Worm (Caenorhabditis elegans) whole organism, L1 larva: Measurements from ENCODE around the gene Y32G9A.2.

Experiments used
- C16A3.4 ChIP-seq: fragments of 150-350 bp; optimal IDR thresholded peaks from 2 replicates; lab custom pipeline; 2014; ENCODE audit warnings: missing biosample characterization, missing genetic modification characterization
- aly-2 ChIP-seq: fragments of 150-350 bp; optimal IDR thresholded peaks from 2 replicates; lab custom pipeline; 2014; ENCODE audit warnings: missing biosample characterization, missing genetic modification characterization
- ama-1 ChIP-seq: fragments of 150-350 bp; optimal IDR thresholded peaks from 2 replicates; lab custom pipeline; 2014
- ceh-82 ChIP-seq, 3 experiments: fragments of 150-350 bp in 1 of 3; sonication (generic microtip) in 2 of 3; optimal IDR thresholded peaks; 2 replicates each; lab custom pipeline; 2014 to 2017; ENCODE audit warnings: missing biosample characterization in 3 of 3, missing genetic modification characterization in 3 of 3
- ceh-90 ChIP-seq: sonication (generic microtip); optimal IDR thresholded peaks from 2 replicates; lab custom pipeline; 2016; ENCODE audit warnings: missing genetic modification characterization, missing compliant biosample characterization
- dpl-1 ChIP-seq, 3 experiments: fragments of 150-350 bp in 2 of 3; sonication (generic microtip) in 1 of 3; optimal IDR thresholded peaks; 2 replicates each; lab custom pipeline; 2014 to 2017; ENCODE audit warnings: missing biosample characterization in 3 of 3, missing genetic modification characterization in 3 of 3, missing genetic modification reagents in 3 of 3
- dsc-1 ChIP-seq: sonication (generic microtip); optimal IDR thresholded peaks from 2 replicates; lab custom pipeline; 2016; ENCODE audit warnings: mild to moderate bottlenecking, missing genetic modification characterization, missing compliant biosample characterization
- efl-1 ChIP-seq, 4 experiments: fragments of 150-350 bp; optimal IDR thresholded peaks in 3 of 4; peaks in 1 of 4; 1 replicate in 1 of 4; 2 replicates in 3 of 4; lab custom pipeline; 2014; ENCODE audit warnings: missing biosample characterization in 2 of 4, missing genetic modification characterization in 2 of 4, missing genetic modification reagents in 2 of 4
- egl-13 ChIP-seq: sonication (generic microtip); optimal IDR thresholded peaks from 2 replicates; lab custom pipeline; 2016; ENCODE audit warnings: missing genotype, missing genetic modification reagents, missing genetic modification characterization, missing compliant biosample characterization
- egl-27 ChIP-seq, 2 experiments: fragments of 150-350 bp in 1 of 2; sonication (generic microtip); optimal IDR thresholded peaks; 3 replicates each; lab custom pipeline; 2017 to 2018; ENCODE audit warnings: missing biosample characterization in 2 of 2, missing genetic modification characterization in 2 of 2, missing genetic modification reagents in 2 of 2
- elt-2 ChIP-seq: sonication (generic microtip); optimal IDR thresholded peaks from 2 replicates; lab custom pipeline; 2016; ENCODE audit warnings: missing genetic modification characterization, mild to moderate bottlenecking, inconsistent platforms, missing compliant biosample characterization, missing genetic modification reagents
- elt-3 ChIP-seq, 6 experiments: fragments of 150-350 bp in 1 of 6; sonication (generic microtip); optimal IDR thresholded peaks; 2 replicates each; lab custom pipeline; 2017 to 2018; ENCODE audit warnings: missing biosample characterization in 6 of 6, missing genetic modification characterization in 6 of 6, inconsistent platforms in 1 of 6
- ets-5 ChIP-seq: fragments of 200-800 bp; sonication (Bioruptor generic); IDR thresholded peaks from 2 replicates; pipeline ENCODE4 v1.3.6; 2022; ENCODE audit warnings: missing genetic modification characterization, missing compliant biosample characterization
- fkh-10 ChIP-seq: sonication (generic microtip); optimal IDR thresholded peaks from 2 replicates; lab custom pipeline; 2017; ENCODE audit warnings: missing biosample characterization, missing genetic modification reagents, missing genetic modification characterization
- fkh-4 ChIP-seq: sonication (generic microtip); optimal IDR thresholded peaks from 2 replicates; lab custom pipeline; 2016; ENCODE audit warnings: missing compliant biosample characterization, missing genetic modification characterization, borderline replicate concordance
- fos-1 ChIP-seq: fragments of 150-350 bp; optimal IDR thresholded peaks from 2 replicates; lab custom pipeline; 2014; ENCODE audit warnings: missing biosample characterization, missing genetic modification characterization
- grh-1 ChIP-seq: fragments of 200-800 bp; sonication (Bioruptor generic); IDR thresholded peaks from 2 replicates; pipeline ENCODE4 v1.3.6; 2022; ENCODE audit warnings: missing genetic modification reagents, missing genetic modification characterization, missing compliant biosample characterization
- hlh-17 ChIP-seq: fragments of 200-800 bp; sonication (Bioruptor generic); optimal IDR thresholded peaks from 2 replicates; lab custom pipeline; 2018; ENCODE audit warnings: missing genetic modification characterization, mild to moderate bottlenecking, missing compliant biosample characterization, moderate library complexity, borderline replicate concordance
- irx-1 ChIP-seq: sonication (generic microtip); optimal IDR thresholded peaks from 2 replicates; lab custom pipeline; 2016; ENCODE audit warnings: missing genetic modification characterization, missing compliant biosample characterization
- lin-15B ChIP-seq: fragments of 150-350 bp; sonication (generic microtip); optimal IDR thresholded peaks from 3 replicates; lab custom pipeline; 2014; ENCODE audit warnings: missing biosample characterization, missing genetic modification characterization
- lin-35 ChIP-seq, 2 experiments: fragments of 150-350 bp; optimal IDR thresholded peaks; 2 replicates each; lab custom pipeline; 2014; ENCODE audit warnings: missing biosample characterization in 2 of 2, missing genetic modification characterization in 2 of 2, missing genetic modification reagents in 2 of 2
- lin-39 ChIP-seq: fragments of 150-350 bp; optimal IDR thresholded peaks from 2 replicates; lab custom pipeline; 2014; ENCODE audit warnings: missing biosample characterization, missing genetic modification reagents, missing genetic modification characterization
- lir-3 ChIP-seq: sonication (generic microtip); optimal IDR thresholded peaks from 2 replicates; lab custom pipeline; 2016; ENCODE audit warnings: mild to moderate bottlenecking, missing genetic modification characterization, moderate library complexity, missing compliant biosample characterization; ENCODE audit not compliant: poor library complexity
- mab-9 ChIP-seq: fragments of 200-800 bp; sonication (Bioruptor generic); IDR thresholded peaks from 2 replicates; pipeline ENCODE4 v1.3.6; 2022; ENCODE audit warnings: missing genetic modification reagents, missing genetic modification characterization, missing compliant biosample characterization
- mdl-1 ChIP-seq, 2 experiments: fragments of 150-350 bp; optimal IDR thresholded peaks; 2 replicates each; lab custom pipeline; 2014 to 2017; ENCODE audit warnings: missing biosample characterization in 2 of 2, missing genetic modification characterization in 2 of 2, inconsistent platforms in 1 of 2
- mep-1 ChIP-seq: fragments of 150-350 bp; optimal IDR thresholded peaks from 2 replicates; lab custom pipeline; 2014; ENCODE audit warnings: missing biosample characterization, missing genetic modification characterization
- nhr-11 ChIP-seq: fragments of 150-350 bp; optimal IDR thresholded peaks from 2 replicates; lab custom pipeline; 2014; ENCODE audit warnings: missing biosample characterization, missing genetic modification characterization
- nhr-12 ChIP-seq: sonication (generic microtip); optimal IDR thresholded peaks from 2 replicates; lab custom pipeline; 2017; ENCODE audit warnings: missing biosample characterization, missing genetic modification characterization
- nhr-20 ChIP-seq: sonication (generic microtip); optimal IDR thresholded peaks from 2 replicates; lab custom pipeline; 2016; ENCODE audit warnings: mild to moderate bottlenecking, missing genetic modification characterization, missing compliant biosample characterization
- nhr-237 ChIP-seq: fragments of 150-350 bp; optimal IDR thresholded peaks from 2 replicates; lab custom pipeline; 2014; ENCODE audit warnings: missing biosample characterization, missing genetic modification characterization
- nhr-47 ChIP-seq: sonication (generic microtip); optimal IDR thresholded peaks from 2 replicates; lab custom pipeline; 2016; ENCODE audit warnings: mild to moderate bottlenecking, missing genetic modification characterization, moderate library complexity, missing compliant biosample characterization
- nhr-71 ChIP-seq: sonication (generic microtip); optimal IDR thresholded peaks from 2 replicates; lab custom pipeline; 2016; ENCODE audit warnings: mild to moderate bottlenecking, missing genetic modification characterization, moderate library complexity, missing compliant biosample characterization
- nhr-76 ChIP-seq: sonication (generic microtip); optimal IDR thresholded peaks from 2 replicates; lab custom pipeline; 2017; ENCODE audit warnings: missing biosample characterization, missing genetic modification characterization
- nhr-77 ChIP-seq: fragments of 150-350 bp; optimal IDR thresholded peaks from 2 replicates; lab custom pipeline; 2014; ENCODE audit warnings: missing biosample characterization, missing genetic modification characterization
- nhr-84 ChIP-seq: sonication (generic microtip); optimal IDR thresholded peaks from 2 replicates; lab custom pipeline; 2017; ENCODE audit warnings: missing biosample characterization, missing genetic modification characterization
- pag-3 ChIP-seq: sonication (generic microtip); optimal IDR thresholded peaks from 2 replicates; lab custom pipeline; 2017; ENCODE audit warnings: missing genetic modification characterization, mild to moderate bottlenecking, missing compliant biosample characterization, antibody characterized with exemption, borderline replicate concordance; ENCODE audit not compliant: insufficient read depth
- pax-3 ChIP-seq: fragments of 200-800 bp; sonication (Bioruptor generic); optimal IDR thresholded peaks from 2 replicates; lab custom pipeline; 2018; ENCODE audit warnings: mild to moderate bottlenecking, missing genetic modification characterization, moderate library complexity, missing compliant biosample characterization
- pqm-1 ChIP-seq: sonication (generic microtip); optimal IDR thresholded peaks from 3 replicates; lab custom pipeline; 2017; ENCODE audit warnings: missing biosample characterization, missing genetic modification characterization
- rnt-1 ChIP-seq: sonication (generic microtip); optimal IDR thresholded peaks from 2 replicates; lab custom pipeline; 2016; ENCODE audit warnings: mild to moderate bottlenecking, missing genetic modification characterization, moderate library complexity, missing compliant biosample characterization
- snpc-4 ChIP-seq: fragments of 150-350 bp; optimal IDR thresholded peaks from 2 replicates; lab custom pipeline; 2014; ENCODE audit warnings: missing biosample characterization, missing genetic modification characterization
- snu-23 ChIP-seq: sonication (generic microtip); optimal IDR thresholded peaks from 2 replicates; lab custom pipeline; 2016; ENCODE audit warnings: missing genetic modification characterization, missing compliant biosample characterization
- sox-4 ChIP-seq: sonication (generic microtip); optimal IDR thresholded peaks from 2 replicates; lab custom pipeline; 2016; ENCODE audit warnings: missing genetic modification characterization, missing compliant biosample characterization
- swsn-7 ChIP-seq: sonication (generic microtip); optimal IDR thresholded peaks from 2 replicates; lab custom pipeline; 2016; ENCODE audit warnings: missing genetic modification characterization, missing compliant biosample characterization
- tlp-1 ChIP-seq: fragments of 150-350 bp; optimal IDR thresholded peaks from 2 replicates; lab custom pipeline; 2014; ENCODE audit warnings: missing biosample characterization, missing genetic modification characterization
- unc-30 ChIP-seq: sonication (generic microtip); optimal IDR thresholded peaks from 2 replicates; lab custom pipeline; 2017; ENCODE audit warnings: missing biosample characterization, missing genetic modification characterization
- unc-62 ChIP-seq: fragments of 150-350 bp; optimal IDR thresholded peaks from 2 replicates; lab custom pipeline; 2014; ENCODE audit warnings: missing biosample characterization, missing genetic modification reagents, missing genetic modification characterization
- unc-86 ChIP-seq: sonication (generic microtip); optimal IDR thresholded peaks from 2 replicates; lab custom pipeline; 2016; ENCODE audit warnings: missing genetic modification characterization, missing compliant biosample characterization
- unc-98 ChIP-seq: fragments of 200-800 bp; sonication (Bioruptor generic); IDR thresholded peaks from 2 replicates; pipeline ENCODE4 v1.3.6; 2022; ENCODE audit warnings: missing genetic modification characterization, missing compliant biosample characterization
- vab-15 ChIP-seq: sonication (generic microtip); optimal IDR thresholded peaks from 2 replicates; lab custom pipeline; 2017; ENCODE audit warnings: missing genotype, mild to moderate bottlenecking, missing genetic modification characterization, missing compliant biosample characterization
- xbp-1 ChIP-seq: sonication (generic microtip); optimal IDR thresholded peaks from 2 replicates; lab custom pipeline; 2016; ENCODE audit warnings: missing genetic modification characterization, missing compliant biosample characterization
- zag-1 ChIP-seq: fragments of 150-350 bp; optimal IDR thresholded peaks from 2 replicates; lab custom pipeline; 2014; ENCODE audit warnings: missing biosample characterization, missing genetic modification characterization
- zip-4 ChIP-seq: fragments of 200-800 bp; sonication (Bioruptor generic); optimal IDR thresholded peaks from 2 replicates; lab custom pipeline; 2018; ENCODE audit warnings: mild to moderate bottlenecking, missing genetic modification characterization, moderate library complexity, missing compliant biosample characterization
- ztf-11 ChIP-seq, 2 experiments: sonication (generic microtip); optimal IDR thresholded peaks; 2 replicates each; lab custom pipeline; 2016 to 2017; ENCODE audit warnings: missing genetic modification characterization in 2 of 2, missing biosample characterization in 1 of 2, missing compliant biosample characterization in 1 of 2

Gene Y32G9A.2

DNA sequence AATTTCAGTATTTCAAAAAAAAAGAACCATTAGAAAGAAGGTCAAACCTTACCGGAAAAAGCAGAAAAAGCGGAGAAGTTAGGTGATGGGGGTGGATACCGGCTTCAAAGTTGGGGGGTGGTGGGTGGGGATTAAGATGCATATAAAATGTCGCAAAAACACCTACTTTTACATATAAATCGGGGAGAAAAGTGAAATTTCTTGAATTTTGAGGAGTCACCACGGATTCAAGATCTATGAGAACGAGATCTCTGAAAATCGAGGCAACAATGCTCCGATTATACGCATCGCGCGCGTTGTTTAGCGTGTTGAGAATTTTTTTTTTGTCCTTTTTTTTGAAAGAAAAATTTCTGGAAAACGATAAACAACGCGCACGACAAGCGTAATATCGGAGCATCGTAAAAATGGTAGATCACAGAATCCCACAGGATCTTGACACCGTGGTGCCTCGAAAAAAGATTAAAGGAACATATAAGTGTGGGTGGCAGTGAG is 42.8 kb upstream of the Y32G9A.2 start:
- TF ChIP-seq egl-13 (no peak), mdl-1 (tag; optimal IDR thresholded peaks at IDR 0.05; lab: Kevin White, UChicago) (no peak), snpc-4 (tag; lab: Kevin White, UChicago) (no peak), grh-1 (GFP tag; lab: Robert Waterston, UW) (no peak), pqm-1 (no peak), dpl-1 (GFP tag; optimal IDR thresholded peaks at IDR 0.05; lab: Kevin White, UChicago) (no peak), nhr-20 (tag; lab: Kevin White, UChicago) (no peak), elt-2 (tag; lab: Kevin White, UChicago) (peak; percentile 16), snu-23 (GFP tag; lab: Kevin White, UChicago) (no peak), ceh-82 (tag; optimal IDR thresholded peaks at IDR 0.05; lab: Kevin White, UChicago) (no peak), unc-62 (GFP tag; lab: Kevin White, UChicago) (no peak), lin-15B (no peak), ztf-11 (tag; optimal IDR thresholded peaks at IDR 0.05; lab: Kevin White, UChicago) (peak in 1 of 2 experiments; percentile 11), pax-3 (tag; lab: Kevin White, UChicago) (peak; percentile 59), hlh-17 (no peak), dsc-1 (tag; lab: Kevin White, UChicago) (peak; percentile 34), pag-3 (tag; lab: Kevin White, UChicago) (no peak), elt-3 (tag; optimal IDR thresholded peaks at IDR 0.05; lab: Kevin White, UChicago) (no peak), unc-86 (tag; lab: Kevin White, UChicago) (no peak), aly-2 (tag; lab: Kevin White, UChicago) (peak; percentile 84), zag-1 (tag; lab: Kevin White, UChicago) (no peak), lin-39 (tag; lab: Kevin White, UChicago) (no peak), egl-27 (tag; optimal IDR thresholded peaks at IDR 0.05; lab: Kevin White, UChicago) (no peak), ceh-90 (tag; lab: Kevin White, UChicago) (no peak), nhr-84 (tag; lab: Kevin White, UChicago) (no peak), tlp-1 (tag; lab: Kevin White, UChicago) (no peak), nhr-71 (tag; lab: Kevin White, UChicago) (peak; percentile 37), unc-30 (no peak), mep-1 (tag; lab: Kevin White, UChicago) (no peak), swsn-7 (tag; lab: Kevin White, UChicago) (no peak), nhr-11 (tag; lab: Kevin White, UChicago) (no peak), nhr-76 (no peak), nhr-47 (peak; percentile 48), fkh-10 (GFP tag; lab: Kevin White, UChicago) (no peak), nhr-237 (tag; lab: Kevin White, UChicago) (no peak), lin-35 (GFP tag; optimal IDR thresholded peaks at IDR 0.05; lab: Kevin White, UChicago) (peak in 1 of 2 experiments; percentile 28), fkh-4 (no peak), rnt-1 (peak; percentile 32), irx-1 (peak; percentile 27), vab-15 (tag; lab: Kevin White, UChicago) (no peak), sox-4 (tag; lab: Kevin White, UChicago) (no peak), nhr-12 (tag; lab: Kevin White, UChicago) (no peak), efl-1 (optimal IDR thresholded peaks at IDR 0.05; lab: Kevin White, UChicago) (peak; percentile 27 to 35), efl-1 (GFP tag; optimal IDR thresholded peaks at IDR 0.05 in 1 of 2; lab: Kevin White, UChicago) (peak in 1 of 2 experiments; percentile 22), mab-9 (GFP tag; lab: Robert Waterston, UW) (no peak), lir-3 (tag; lab: Kevin White, UChicago) (no peak), C16A3.4 (tag; lab: Kevin White, UChicago) (no peak), xbp-1 (no peak), zip-4 (no peak), nhr-77 (tag; lab: Kevin White, UChicago) (no peak), fos-1 (tag; lab: Kevin White, UChicago) (no peak), ets-5 (GFP tag; lab: Robert Waterston, UW) (no peak), unc-98 (GFP tag; lab: Robert Waterston, UW) (no peak), ama-1 (lab: Kevin White, UChicago) (peak; percentile 46)
